Worm (Caenorhabditis elegans): ENCODE measurements around the gene Y43C5A.3.

Y43C5A.3 gene

DNA sequence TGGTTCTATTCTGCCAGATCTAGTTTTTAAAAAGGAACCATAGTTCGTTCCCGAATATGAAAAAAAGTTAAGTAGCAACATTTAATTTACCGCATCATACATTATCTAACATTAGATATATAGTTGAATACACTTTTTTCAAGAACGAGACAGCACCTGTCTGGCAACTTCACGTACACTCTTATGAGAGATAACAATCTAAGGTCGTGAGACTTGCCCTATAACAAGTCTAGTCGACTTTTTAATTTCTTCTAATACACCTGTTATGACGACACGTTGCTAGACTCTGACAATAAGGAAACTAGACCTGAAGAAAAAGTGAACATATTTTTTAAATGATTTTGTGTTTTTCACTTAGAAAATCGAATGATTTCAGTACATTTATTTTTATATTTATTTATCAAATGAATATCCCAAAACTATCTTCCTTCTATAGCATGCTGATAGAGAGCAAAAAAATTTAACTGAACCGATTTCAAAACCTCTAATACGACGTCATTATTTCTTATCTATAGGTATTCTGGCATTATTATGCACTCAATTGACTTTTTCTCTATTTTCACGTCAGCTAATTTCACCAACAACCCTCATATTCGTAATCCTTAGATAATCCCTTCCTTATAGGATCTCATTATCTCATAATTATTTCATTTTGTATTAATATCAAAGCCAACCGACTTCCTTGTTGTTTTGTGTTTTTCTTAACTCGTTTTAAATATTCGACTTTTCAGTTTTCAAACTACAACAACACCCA lies 20.8 kb upstream of the Y43C5A.3 start:
- TF ChIP-seq unc-62 (GFP tag; optimal IDR thresholded peaks at IDR 0.05), result no peak

DNA sequence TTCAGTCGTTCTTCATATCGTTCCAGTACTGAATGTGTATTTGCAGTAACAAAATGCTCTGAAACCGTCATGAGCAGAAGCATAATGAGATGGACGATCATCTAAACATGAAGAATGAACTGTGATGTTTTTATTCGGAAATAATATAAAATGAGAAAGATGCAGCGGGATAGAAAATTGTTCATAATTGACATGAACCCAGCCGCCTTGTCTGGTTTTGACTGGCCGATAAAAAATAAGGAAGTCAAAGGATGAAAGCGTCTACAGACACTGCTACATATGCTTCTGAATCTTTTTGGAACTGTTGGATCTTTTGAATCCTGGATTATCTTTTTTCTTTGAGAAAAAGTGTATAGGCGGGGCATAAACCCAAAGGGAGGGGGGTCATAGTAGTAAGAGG lies 14.3 kb upstream of the Y43C5A.3 start, which contains the start of gene F01G10.9:
Gene F01G10.9 (minus strand): TSS at position 101 of the 400 bp plus-strand sequence.
- TF ChIP-seq unc-62 (GFP tag; optimal IDR thresholded peaks at IDR 0.05), result no peak

DNA sequence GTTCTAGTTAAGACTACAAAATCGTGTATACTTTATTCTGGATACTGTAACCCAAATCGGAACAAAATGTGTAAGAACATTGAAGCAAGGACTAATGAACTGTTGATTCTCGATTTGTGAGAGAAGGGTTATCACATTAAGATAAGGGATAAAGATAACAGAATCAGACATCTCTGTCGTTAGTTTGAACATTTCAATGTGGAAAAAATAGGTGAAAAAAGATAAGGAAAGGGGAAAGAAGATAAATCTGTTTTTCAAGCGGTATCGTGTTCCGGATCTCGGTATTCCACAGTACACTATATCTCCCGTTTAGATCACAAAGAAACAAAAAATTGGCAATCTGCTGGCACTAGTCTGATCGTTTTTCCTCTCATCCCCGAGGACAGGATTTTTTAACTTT lies 12.8 kb upstream of the Y43C5A.3 start:
- TF ChIP-seq unc-62 (GFP tag; optimal IDR thresholded peaks at IDR 0.05), result no peak

DNA sequence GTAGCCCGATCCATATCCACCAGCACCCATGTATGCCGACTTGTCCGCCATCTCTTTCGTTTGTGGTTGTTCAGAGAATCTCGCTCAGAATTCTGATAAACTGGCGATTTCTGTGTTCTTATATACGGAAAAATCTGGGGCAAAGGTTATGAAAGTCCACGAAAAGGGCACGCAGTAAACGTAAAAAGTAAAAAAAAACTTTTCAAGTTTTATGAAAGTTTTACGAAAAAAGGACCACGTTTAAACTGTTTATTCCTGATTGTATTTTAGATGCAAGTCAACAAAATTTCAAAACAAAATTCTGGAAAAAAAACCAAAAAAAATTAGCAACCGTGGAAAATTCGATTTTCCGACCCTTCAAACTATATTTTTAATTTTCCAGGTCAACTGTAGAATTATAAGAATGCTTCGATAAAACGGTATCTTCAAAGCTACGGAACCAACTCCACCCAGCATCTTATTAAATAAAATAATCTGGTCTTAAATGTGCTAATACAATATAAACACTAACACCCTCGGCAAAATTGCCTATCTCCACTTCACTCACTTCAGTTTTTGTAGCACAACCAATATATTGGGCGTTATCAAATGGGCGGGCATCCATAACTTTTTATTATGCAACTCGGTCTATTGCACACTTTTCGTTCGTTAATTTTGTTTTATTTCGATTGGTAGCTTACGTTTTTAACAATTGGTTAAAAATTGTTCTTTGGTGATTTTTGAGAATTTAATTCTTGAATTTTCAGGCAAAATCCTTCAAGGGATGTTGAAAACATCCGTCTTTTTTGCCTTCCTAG lies 4.5 kb upstream of the Y43C5A.3 start, which contains the start of the genes nspd-7 and Y43C5A.2:
Gene nspd-7 (minus strand): TSS at position 51 of the 797 bp plus-strand sequence.
Gene Y43C5A.2 (plus strand): TSS at position 747 of the 797 bp plus-strand sequence.
- TF ChIP-seq unc-62 (GFP tag; optimal IDR thresholded peaks at IDR 0.05), result no peak

DNA sequence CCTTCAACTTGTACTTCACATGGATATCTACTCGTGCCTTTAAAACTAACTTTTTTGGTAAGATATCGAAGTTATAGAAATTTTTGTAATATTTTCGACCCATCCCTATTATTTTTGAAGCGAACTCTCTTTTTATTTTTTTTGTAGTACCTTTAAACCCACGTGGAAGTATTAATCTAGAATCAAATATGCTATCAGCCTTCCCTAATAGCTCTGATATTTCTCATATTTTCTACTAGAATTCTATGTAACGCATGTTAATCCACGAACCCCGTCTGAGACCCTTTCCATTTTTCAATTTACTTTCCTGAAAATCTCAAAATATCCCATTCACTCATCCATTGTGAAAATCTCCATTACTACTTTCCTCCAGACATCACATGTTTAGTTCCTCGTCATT lies 476 bp upstream of the Y43C5A.3 start:
- TF ChIP-seq unc-62 (GFP tag; optimal IDR thresholded peaks at IDR 0.05), result no peak

DNA sequence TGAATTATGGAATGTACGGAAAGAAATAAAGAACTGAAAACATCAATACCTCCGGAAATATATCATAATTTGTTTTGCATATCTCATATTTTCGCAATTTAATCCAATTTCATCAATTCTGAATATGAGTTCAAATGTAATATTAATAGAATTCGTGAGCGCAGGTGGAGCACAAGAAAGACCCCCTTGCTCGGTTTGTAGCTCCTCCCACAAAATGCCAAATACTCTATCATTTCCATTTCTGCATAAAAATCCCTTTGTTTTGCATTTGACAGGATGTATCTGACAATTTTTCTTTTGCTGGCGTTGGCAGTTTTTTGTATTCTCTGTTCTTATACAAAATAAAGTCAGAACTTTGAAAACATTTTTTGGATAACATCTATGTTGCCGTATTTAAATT lies 1.2 kb downstream of the Y43C5A.3 start:
- TF ChIP-seq unc-62 (GFP tag; optimal IDR thresholded peaks at IDR 0.05), result no peak

DNA sequence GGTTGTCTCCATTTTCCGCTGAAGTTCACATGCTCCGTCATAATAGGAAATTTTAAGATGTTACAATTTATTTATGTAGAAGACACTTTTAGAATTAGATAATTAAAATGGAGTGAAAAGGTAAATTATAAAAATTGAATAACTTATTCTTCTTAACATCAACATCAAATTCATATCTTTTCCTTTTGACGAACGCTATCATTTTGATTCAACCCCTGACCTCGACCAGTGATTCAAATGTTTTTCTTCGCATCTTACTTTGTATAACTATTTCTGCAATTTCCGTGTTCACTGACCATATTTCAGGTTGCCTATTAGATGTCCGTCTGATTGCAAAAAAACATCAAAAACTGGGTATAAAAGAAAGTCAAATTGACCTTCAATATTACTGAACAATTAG lies 3.1 kb downstream of the Y43C5A.3 start, which contains the start of gene Y43C5A.7:
Gene Y43C5A.7 (plus strand): TSS at position 301 of the 400 bp plus-strand sequence.
- TF ChIP-seq unc-62 (GFP tag; optimal IDR thresholded peaks at IDR 0.05), result no peak

DNA sequence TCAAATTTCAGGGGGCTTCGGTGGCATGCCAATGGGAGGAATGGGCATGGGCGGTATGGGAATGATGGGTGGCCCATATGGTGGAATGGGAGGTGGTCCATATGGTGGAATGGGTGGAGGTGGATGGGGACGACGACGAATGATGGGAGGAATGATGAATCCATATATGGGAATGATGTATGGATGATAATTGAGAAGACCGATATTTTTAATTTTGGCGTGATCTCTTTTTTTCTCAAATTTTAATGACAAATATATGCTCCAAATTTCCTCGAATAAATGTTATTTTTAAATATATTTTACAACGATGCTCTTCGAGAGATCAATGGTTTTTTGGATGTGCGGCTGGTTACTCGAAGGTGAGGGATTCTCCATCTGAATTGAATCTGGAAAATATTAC lies 3.9 kb downstream of the Y43C5A.3 start, which contains the start of gene Y43C5A.4:
Gene Y43C5A.4 (plus strand): TSS at position 301 of the 400 bp plus-strand sequence.
- no peak for TF ChIP-seq unc-62 (GFP tag; optimal IDR thresholded peaks at IDR 0.05)

DNA sequence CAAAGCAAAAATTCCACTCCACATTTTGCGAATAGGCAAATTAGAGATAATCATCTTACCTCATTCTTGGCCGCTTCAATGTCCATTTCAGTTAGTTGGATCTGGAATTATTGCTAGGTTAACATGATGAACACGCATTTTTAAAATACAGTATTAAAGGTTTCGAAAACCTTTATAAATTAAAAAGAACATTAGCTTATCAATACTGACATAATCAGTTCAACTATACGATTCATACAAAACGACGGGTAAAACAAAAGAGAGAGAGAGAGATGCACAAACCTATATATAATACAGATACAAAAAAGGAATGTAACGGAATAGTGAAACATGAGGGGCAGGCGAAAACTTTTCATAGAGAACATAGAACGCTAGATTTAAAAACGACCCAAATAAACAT lies 7.6 kb downstream of the Y43C5A.3 start, which contains the start of gene thk-1:
Gene thk-1 (minus strand): TSS at position 101 of the 400 bp plus-strand sequence.
- TF ChIP-seq unc-62 (GFP tag; optimal IDR thresholded peaks at IDR 0.05), result no peak

DNA sequence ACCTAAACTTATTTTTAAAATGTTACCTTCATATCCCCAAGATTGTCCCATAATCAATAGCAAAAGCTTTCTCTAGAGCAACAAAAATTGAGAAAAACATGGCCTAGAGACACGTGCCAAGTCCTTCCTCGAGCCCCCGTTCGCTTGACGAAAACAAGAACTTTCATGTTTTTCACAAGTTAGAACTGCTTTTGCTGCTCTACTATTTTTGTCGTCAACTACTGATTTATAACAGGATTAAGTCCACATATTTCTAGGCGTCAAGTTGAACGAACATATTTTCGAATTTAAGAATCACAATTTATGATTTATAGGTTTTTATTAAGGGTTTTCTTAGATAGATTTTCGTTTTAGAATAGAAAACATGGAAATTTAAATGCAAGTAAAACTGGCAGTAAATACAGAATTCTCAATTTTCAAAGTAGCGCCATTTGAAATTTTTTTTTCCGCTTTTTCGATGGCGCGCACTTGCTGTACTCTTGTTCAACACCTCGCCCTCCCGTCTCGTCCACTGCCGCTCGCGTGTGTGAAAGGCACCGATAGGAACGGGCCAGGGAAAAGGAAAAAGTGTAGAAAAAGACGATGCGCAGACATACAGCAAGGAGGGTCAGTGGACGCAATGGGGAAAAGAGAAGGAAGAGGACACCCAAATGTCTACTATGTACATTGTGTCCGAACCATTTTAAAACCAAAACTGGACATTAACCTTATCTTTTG lies 10.5 kb downstream of the Y43C5A.3 start, which contains the start of gene rad-51:
Gene rad-51 (minus strand): TSS at position 51 of the 717 bp plus-strand sequence.
- no peak for TF ChIP-seq unc-62 (GFP tag; optimal IDR thresholded peaks at IDR 0.05)

DNA sequence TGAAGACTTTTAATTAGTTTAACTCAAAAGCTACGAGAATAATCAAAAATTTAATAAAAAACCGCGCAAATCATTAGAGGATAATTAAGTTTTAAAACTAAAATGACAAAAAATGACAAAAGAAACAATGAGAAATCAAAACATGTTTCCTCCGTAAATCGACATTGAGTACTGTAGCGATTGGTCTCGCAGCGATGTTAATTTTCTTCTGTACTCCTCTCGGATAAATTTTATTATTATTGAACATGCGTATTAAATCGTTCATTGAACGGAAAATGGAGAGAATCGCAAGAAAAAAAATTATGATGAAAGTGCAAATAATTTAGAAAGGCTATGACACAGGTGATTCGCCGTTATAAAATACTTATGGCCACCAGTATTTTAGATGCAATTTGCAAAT lies 11.5 kb downstream of the Y43C5A.3 start:
- no peak for TF ChIP-seq unc-62 (GFP tag; optimal IDR thresholded peaks at IDR 0.05)

DNA sequence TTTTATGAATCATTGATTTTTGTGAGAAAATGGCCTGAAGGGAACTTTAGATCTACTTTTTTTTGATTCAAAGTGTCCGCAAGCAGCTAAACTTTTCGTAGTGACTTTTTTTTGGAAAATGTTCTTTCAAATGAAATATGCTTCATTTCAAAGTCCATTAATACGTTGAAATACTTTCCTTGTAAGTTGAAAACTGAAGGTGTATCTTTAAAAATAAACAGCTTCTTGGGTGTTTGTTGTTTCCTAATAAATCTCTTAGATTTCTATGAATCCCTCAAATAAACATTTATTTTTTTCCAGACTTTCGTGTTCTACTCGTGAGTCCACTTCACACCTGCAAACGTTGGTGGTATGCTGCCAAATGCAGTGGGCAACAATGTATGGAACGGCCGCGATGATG lies 12.8 kb downstream of the Y43C5A.3 start, which contains the start of gene ebax-1:
Gene ebax-1 (plus strand): TSS at position 301 of the 400 bp plus-strand sequence.
- TF ChIP-seq unc-62 (GFP tag; optimal IDR thresholded peaks at IDR 0.05), result no peak

DNA sequence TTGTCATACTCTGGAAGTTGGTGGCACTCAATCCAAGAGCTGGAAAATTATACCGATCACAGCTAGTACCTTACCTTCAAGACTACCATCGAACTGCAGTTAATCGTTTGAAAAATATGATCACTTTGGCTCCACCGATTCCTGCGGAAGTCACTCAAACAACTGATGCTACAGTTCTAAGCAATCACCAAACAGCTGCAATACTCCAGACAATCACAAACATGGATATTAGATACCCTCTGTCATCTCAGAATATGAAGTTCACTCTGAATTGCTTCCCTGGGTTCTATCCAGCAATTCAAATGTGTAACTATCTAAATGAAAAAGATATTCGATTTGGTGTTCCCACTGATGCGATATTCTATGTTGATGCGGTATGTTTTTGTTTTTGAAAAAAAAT lies 14.7 kb downstream of the Y43C5A.3 start:
- no peak for TF ChIP-seq unc-62 (GFP tag; optimal IDR thresholded peaks at IDR 0.05)

DNA sequence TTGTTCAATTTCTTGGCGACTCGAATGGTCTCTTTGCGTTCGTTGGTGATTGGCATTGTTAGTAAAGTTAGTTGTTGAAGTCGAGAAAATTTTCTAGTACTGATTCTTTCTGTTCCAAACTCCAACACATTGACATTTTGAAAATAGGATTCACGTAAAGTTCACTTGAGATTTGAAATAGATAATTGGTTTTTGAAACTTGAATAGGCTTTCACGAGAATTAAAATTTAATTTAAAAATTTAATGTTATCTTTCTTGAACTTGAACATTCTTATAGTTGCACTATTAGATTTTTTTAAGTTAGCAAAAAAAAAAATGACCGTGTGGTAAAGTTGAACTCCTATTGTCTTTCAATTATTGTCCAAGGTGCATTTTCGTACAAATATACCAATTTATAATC lies 20.2 kb downstream of the Y43C5A.3 start, which contains the start of gene R09E10.6:
Gene R09E10.6 (minus strand): TSS at position 101 of the 400 bp plus-strand sequence.
- TF ChIP-seq unc-62 (GFP tag; optimal IDR thresholded peaks at IDR 0.05), result no peak

DNA sequence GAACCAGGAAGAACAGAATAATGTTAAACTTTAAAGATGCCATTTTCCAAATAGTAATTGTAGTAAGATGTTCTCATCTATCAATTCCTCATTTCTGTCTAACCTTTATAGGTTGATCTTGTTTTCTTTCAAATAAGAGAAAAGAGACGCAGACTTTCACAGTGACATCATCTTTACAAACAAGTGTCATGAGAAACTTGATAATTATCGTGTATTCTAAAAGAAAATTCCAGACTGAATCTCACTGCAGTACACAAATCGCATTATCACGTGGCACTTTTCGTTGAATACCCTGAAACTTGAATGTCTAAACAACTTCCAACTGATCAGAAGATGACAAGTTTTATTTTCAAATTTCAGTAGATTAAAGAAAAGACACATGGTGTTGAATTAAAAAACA lies 21.2 kb downstream of the Y43C5A.3 start, which contains the start of gene R09E10.13:
Gene R09E10.13 (minus strand): TSS at position 61 of the 400 bp plus-strand sequence.
- TF ChIP-seq unc-62 (GFP tag; optimal IDR thresholded peaks at IDR 0.05), result no peak

All from whole organism, dauer.